Worm (Caenorhabditis elegans) whole organism, L2 larva: ENCODE measurements around the gene C04E6.8.

ENCODE experiments used
- C34F6.9 ChIP-seq: fragments of 150-350 bp; optimal IDR thresholded peaks from 2 replicates; lab custom pipeline; 2014; ENCODE audit warnings: missing biosample characterization, missing genetic modification characterization
- R02D3.7 ChIP-seq: fragments of 150-350 bp; optimal IDR thresholded peaks from 2 replicates; lab custom pipeline; 2014; ENCODE audit warnings: missing biosample characterization, missing genetic modification characterization
- Y55F3AM.14 ChIP-seq: fragments of 200-800 bp; sonication (Bioruptor generic); optimal IDR thresholded peaks from 2 replicates; lab custom pipeline; 2018; ENCODE audit warnings: mild to moderate bottlenecking, missing genetic modification characterization, missing compliant biosample characterization
- ZK546.5 ChIP-seq: sonication (generic microtip); optimal IDR thresholded peaks from 2 replicates; lab custom pipeline; 2017; ENCODE audit warnings: missing biosample characterization, missing genetic modification characterization
- alr-1 ChIP-seq: fragments of 150-350 bp; optimal IDR thresholded peaks from 2 replicates; lab custom pipeline; 2014; ENCODE audit warnings: missing biosample characterization, missing genetic modification characterization
- aly-2 ChIP-seq: fragments of 150-350 bp; optimal IDR thresholded peaks from 2 replicates; lab custom pipeline; 2014; ENCODE audit warnings: missing biosample characterization, missing genetic modification characterization
- ceh-16 ChIP-seq: fragments of 150-350 bp; optimal IDR thresholded peaks from 2 replicates; lab custom pipeline; 2014; ENCODE audit warnings: missing biosample characterization, missing genetic modification characterization
- ceh-82 ChIP-seq: fragments of 150-350 bp; optimal IDR thresholded peaks from 2 replicates; lab custom pipeline; 2014; ENCODE audit warnings: missing biosample characterization, missing genetic modification characterization
- crh-2 ChIP-seq: sonication (generic microtip); optimal IDR thresholded peaks from 2 replicates; lab custom pipeline; 2017; ENCODE audit warnings: missing biosample characterization, missing genetic modification characterization
- dmd-4 ChIP-seq: sonication (generic microtip); optimal IDR thresholded peaks from 2 replicates; lab custom pipeline; 2017; ENCODE audit warnings: missing biosample characterization, missing genetic modification characterization
- egl-27 ChIP-seq: sonication (generic microtip); optimal IDR thresholded peaks from 3 replicates; lab custom pipeline; 2017; ENCODE audit warnings: missing biosample characterization, missing genetic modification reagents, missing genetic modification characterization
- elt-1 ChIP-seq: fragments of 150-350 bp; optimal IDR thresholded peaks from 2 replicates; lab custom pipeline; 2014; ENCODE audit warnings: missing biosample characterization, missing genetic modification characterization
- elt-3 ChIP-seq: sonication (generic microtip); optimal IDR thresholded peaks from 2 replicates; lab custom pipeline; 2017; ENCODE audit warnings: missing biosample characterization, missing genetic modification characterization
- fos-1 ChIP-seq: fragments of 150-350 bp; optimal IDR thresholded peaks from 2 replicates; lab custom pipeline; 2014; ENCODE audit warnings: missing biosample characterization, missing genetic modification characterization
- gmeb-1 ChIP-seq: fragments of 150-350 bp; optimal IDR thresholded peaks from 2 replicates; lab custom pipeline; 2014; ENCODE audit warnings: missing biosample characterization, missing genetic modification characterization
- lin-11 ChIP-seq: fragments of 150-350 bp; sonication (generic microtip); optimal IDR thresholded peaks from 2 replicates; lab custom pipeline; 2014; ENCODE audit warnings: missing biosample characterization, missing genetic modification characterization, inconsistent platforms, mixed read lengths
- lin-13 ChIP-seq: fragments of 150-350 bp; optimal IDR thresholded peaks from 2 replicates; lab custom pipeline; 2014; ENCODE audit warnings: missing biosample characterization, missing genetic modification reagents, missing genetic modification characterization
- mab-5 ChIP-seq: fragments of 150-350 bp; optimal IDR thresholded peaks from 2 replicates; lab custom pipeline; 2014; ENCODE audit warnings: missing biosample characterization, missing genetic modification characterization
- mbf-1 ChIP-seq: sonication (generic microtip); optimal IDR thresholded peaks from 2 replicates; lab custom pipeline; 2017; ENCODE audit warnings: missing biosample characterization, missing genetic modification characterization
- nhr-12 ChIP-seq: fragments of 150-350 bp; optimal IDR thresholded peaks from 2 replicates; lab custom pipeline; 2014; ENCODE audit warnings: missing biosample characterization, missing genetic modification characterization
- nhr-129 ChIP-seq: fragments of 150-350 bp; optimal IDR thresholded peaks from 2 replicates; lab custom pipeline; 2014; ENCODE audit warnings: missing biosample characterization, missing genetic modification characterization
- nhr-21 ChIP-seq: fragments of 150-350 bp; optimal IDR thresholded peaks from 2 replicates; lab custom pipeline; 2014; ENCODE audit warnings: missing biosample characterization, missing genetic modification characterization
- nhr-237 ChIP-seq: fragments of 150-350 bp; optimal IDR thresholded peaks from 2 replicates; lab custom pipeline; 2014; ENCODE audit warnings: missing biosample characterization, missing genetic modification characterization
- nhr-25 ChIP-seq: fragments of 150-350 bp; sonication (generic microtip); optimal IDR thresholded peaks from 3 replicates; lab custom pipeline; 2014; ENCODE audit warnings: missing biosample characterization, missing genetic modification characterization
- nhr-6 ChIP-seq: fragments of 150-350 bp; optimal IDR thresholded peaks from 2 replicates; lab custom pipeline; 2014; ENCODE audit warnings: missing biosample characterization, missing genetic modification characterization
- nhr-77 ChIP-seq: fragments of 150-350 bp; optimal IDR thresholded peaks from 2 replicates; lab custom pipeline; 2014; ENCODE audit warnings: missing biosample characterization, missing genetic modification characterization
- peb-1 ChIP-seq: fragments of 150-350 bp; optimal IDR thresholded peaks from 2 replicates; lab custom pipeline; 2014; ENCODE audit warnings: missing biosample characterization, missing genetic modification characterization
- sem-4 ChIP-seq: fragments of 150-350 bp; optimal IDR thresholded peaks from 2 replicates; lab custom pipeline; 2014; ENCODE audit warnings: missing biosample characterization, missing genetic modification reagents, missing genetic modification characterization
- skn-1 ChIP-seq: sonication (generic microtip); optimal IDR thresholded peaks from 2 replicates; lab custom pipeline; 2017; ENCODE audit warnings: missing biosample characterization, missing genetic modification characterization
- sma-3 ChIP-seq: sonication (generic microtip); optimal IDR thresholded peaks from 2 replicates; lab custom pipeline; 2016; ENCODE audit warnings: missing genetic modification reagents, missing genetic modification characterization, missing compliant biosample characterization
- sma-9 ChIP-seq, 2 experiments: fragments of 150-350 bp in 1 of 2; sonication (generic microtip) in 1 of 2; optimal IDR thresholded peaks; 2 replicates each; lab custom pipeline; 2014 to 2016; ENCODE audit warnings: missing genetic modification characterization in 2 of 2, mild to moderate bottlenecking in 1 of 2, missing biosample characterization in 1 of 2, missing compliant biosample characterization in 1 of 2, missing genetic modification reagents in 1 of 2, moderate library complexity in 1 of 2
- snpc-4 ChIP-seq: fragments of 150-350 bp; optimal IDR thresholded peaks from 2 replicates; lab custom pipeline; 2014; ENCODE audit warnings: missing biosample characterization, missing genetic modification characterization
- unc-55 ChIP-seq: fragments of 150-350 bp; sonication (generic microtip); optimal IDR thresholded peaks from 3 replicates; lab custom pipeline; 2014; ENCODE audit warnings: missing biosample characterization, missing genetic modification reagents, missing genetic modification characterization
- unc-62 ChIP-seq: fragments of 150-350 bp; optimal IDR thresholded peaks from 2 replicates; lab custom pipeline; 2014; ENCODE audit warnings: missing biosample characterization, missing genetic modification reagents, missing genetic modification characterization
- zag-1 ChIP-seq: fragments of 150-350 bp; optimal IDR thresholded peaks from 2 replicates; lab custom pipeline; 2014; ENCODE audit warnings: missing biosample characterization, missing genetic modification characterization
- ztf-4 ChIP-seq: fragments of 150-350 bp; optimal IDR thresholded peaks from 2 replicates; lab custom pipeline; 2014; ENCODE audit warnings: missing biosample characterization, missing genetic modification characterization

C04E6.8 gene

DNA sequence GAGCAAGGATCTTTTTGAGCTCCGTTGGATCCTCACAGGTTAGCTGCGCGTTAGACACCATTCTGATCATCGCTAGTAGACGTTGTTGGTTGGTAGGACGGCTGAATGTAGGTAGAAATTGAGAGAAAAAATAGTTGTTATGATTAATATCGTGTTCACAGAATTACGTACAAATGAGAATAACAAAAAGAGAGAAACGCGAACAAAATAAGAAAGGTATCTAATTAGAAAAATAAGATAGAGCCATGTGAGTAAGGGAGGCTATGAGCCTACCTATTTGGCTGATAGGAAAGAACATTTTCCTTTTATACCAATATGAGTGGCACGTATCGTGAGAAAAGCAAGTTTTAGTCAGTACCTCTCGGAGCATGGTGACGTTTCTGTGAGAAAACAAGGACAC, at the start of gene C04E6.8:
TSS of gene C04E6.8 (minus strand) at position 101 of the 400 bp plus-strand sequence.
- TF ChIP-seq dmd-4 (tag; lab: Kevin White, UChicago): no peak
- TF ChIP-seq aly-2 (tag; lab: Kevin White, UChicago): no peak
- no peak for TF ChIP-seq skn-1
- no peak for TF ChIP-seq elt-3 (tag; lab: Kevin White, UChicago)
- no peak for TF ChIP-seq ztf-4 (tag; lab: Kevin White, UChicago)
- TF ChIP-seq zag-1 (tag; lab: Kevin White, UChicago): no peak
- TF ChIP-seq sem-4 (tag; lab: Kevin White, UChicago): no peak
- TF ChIP-seq elt-1 (tag; lab: Kevin White, UChicago): no peak

DNA sequence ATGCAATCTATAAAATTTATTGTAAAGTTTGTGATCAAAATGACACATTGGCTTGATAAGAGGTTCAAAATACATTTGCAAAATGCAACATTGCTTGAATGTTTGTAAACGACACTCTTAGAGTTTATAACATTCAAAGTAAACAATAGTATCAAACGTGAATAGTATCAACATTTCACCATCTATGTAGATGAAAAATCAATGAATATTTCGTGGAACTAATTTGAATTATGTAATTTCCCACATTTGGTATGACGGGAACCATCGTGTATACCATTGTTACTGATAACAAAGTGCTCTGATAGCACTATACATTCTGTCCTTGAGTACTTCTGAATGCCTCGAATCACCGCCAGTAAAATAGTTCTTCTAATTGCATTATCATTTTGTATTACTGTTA, 47.0 kb upstream of the C04E6.8 start, which contains the start of gene galt-1:
TSS of gene galt-1 (plus strand) at position 318 of the 400 bp plus-strand sequence.
- peak; percentile 50 for TF ChIP-seq fos-1 (tag; lab: Kevin White, UChicago)
- TF ChIP-seq lin-11 (tag; lab: Kevin White, UChicago): no peak
- TF ChIP-seq crh-2 (tag; lab: Kevin White, UChicago): peak; percentile 17
- peak; percentile 0 for TF ChIP-seq gmeb-1 (tag; lab: Kevin White, UChicago)

DNA sequence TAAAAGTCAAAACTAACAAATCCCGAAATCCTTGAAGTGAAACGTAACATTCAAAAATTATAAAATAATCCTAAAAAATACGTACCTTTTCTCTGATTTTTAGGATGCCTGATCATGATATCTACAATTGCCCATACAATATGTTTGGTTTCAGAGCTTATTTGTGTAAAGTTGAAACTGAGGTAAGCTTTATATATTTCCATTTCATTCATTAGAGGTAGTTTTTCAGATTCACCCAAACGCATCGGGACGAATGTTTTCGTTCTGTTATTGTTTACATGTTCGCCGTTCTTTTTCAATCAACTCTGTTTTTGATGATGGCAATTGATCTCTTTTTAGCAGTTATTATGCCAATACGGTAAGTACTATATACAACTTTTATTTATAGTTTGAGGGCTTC, 44.4 kb upstream of the C04E6.8 start:
- TF ChIP-seq alr-1 (no peak), nhr-77 (tag; lab: Kevin White, UChicago) (no peak), snpc-4 (tag; lab: Kevin White, UChicago) (no peak)

DNA sequence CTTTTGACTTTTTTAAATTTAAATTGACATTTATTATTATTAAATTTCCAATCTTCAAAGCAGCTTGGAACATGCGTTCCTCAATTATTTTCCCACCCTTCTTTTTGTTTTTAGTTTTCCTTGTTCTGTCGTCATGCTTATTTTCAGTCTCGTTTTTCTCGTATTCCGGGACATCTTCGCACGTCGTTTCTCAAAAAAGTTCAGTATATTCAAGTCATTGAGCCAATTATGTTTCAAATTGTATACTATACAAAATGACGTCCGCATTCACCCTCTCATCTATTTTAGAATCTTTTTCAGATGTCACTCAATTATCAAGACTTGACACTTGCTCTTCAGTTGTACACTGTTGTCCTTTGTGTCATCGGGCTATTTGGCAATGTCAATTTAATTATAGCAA, 43.7 kb upstream of the C04E6.8 start, which contains the start of gene srsx-17:
TSS of gene srsx-17 (plus strand) at position 301 of the 400 bp plus-strand sequence.
- TF ChIP-seq nhr-77 (tag; lab: Kevin White, UChicago): no peak
- no peak for TF ChIP-seq sma-3 (GFP tag; lab: Kevin White, UChicago)
- TF ChIP-seq snpc-4 (tag; lab: Kevin White, UChicago): no peak
- no peak for TF ChIP-seq C34F6.9 (tag; lab: Kevin White, UChicago)
- TF ChIP-seq elt-3 (tag; lab: Kevin White, UChicago): no peak
- TF ChIP-seq nhr-25: no peak
- no peak for TF ChIP-seq crh-2 (tag; lab: Kevin White, UChicago)
- TF ChIP-seq nhr-6 (tag; lab: Kevin White, UChicago): no peak
- no peak for TF ChIP-seq gmeb-1 (tag; lab: Kevin White, UChicago)
- no peak for TF ChIP-seq alr-1
- TF ChIP-seq skn-1: no peak
- no peak for TF ChIP-seq mab-5 (tag; lab: Kevin White, UChicago)
- TF ChIP-seq nhr-237 (tag; lab: Kevin White, UChicago): no peak
- TF ChIP-seq, all 48 proteins: peak for 0

DNA sequence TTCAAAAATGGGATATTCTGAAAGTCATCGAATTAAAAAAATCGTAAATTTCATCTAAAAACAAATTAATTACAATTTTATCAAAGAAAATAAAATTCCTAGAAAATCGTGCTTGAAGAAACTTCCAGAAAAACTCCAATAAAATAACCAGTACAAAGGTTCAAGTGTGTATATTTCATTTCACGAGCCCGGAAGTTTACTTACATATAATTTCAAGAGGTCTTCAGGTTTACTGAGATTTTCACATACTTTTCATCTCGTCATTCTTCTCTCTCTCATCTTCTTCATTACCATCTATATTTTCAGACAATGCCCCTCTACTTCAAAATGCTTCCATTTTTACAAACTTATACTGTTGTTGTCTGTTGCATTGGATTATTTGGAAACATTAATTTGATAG, 38.6 kb upstream of the C04E6.8 start, which contains the start of gene srsx-18:
TSS of gene srsx-18 (plus strand) at position 301 of the 400 bp plus-strand sequence.
- TF ChIP-seq sma-3 (GFP tag; lab: Kevin White, UChicago) (no peak), snpc-4 (tag; lab: Kevin White, UChicago) (no peak), crh-2 (tag; lab: Kevin White, UChicago) (no peak), unc-55 (GFP tag; lab: Kevin White, UChicago) (no peak), nhr-21 (tag; lab: Kevin White, UChicago) (no peak), nhr-6 (tag; lab: Kevin White, UChicago) (no peak), mab-5 (tag; lab: Kevin White, UChicago) (no peak), R02D3.7 (tag; lab: Kevin White, UChicago) (no peak), nhr-12 (tag; lab: Kevin White, UChicago) (no peak), ceh-16 (tag; lab: Kevin White, UChicago) (no peak), Y55F3AM.14 (GFP tag; lab: Kevin White, UChicago) (no peak)

DNA sequence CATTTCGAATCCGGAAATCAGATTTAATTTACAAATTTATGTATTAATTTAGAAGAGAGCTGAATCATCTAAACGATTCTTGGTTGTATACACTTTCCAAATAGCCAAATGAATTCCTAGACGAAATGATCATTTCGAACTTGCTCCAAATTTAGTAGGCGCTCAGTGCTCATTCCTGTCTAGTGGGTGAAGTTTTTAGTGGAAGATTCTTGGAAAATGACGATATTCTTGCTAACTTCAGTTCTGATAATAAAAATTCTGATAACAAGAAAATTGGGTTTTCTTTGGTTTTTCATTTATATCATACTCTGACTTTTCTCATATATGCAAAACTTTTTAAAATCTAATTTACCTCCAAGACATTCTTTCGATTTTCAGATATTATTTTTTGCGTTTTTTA, 38.1 kb upstream of the C04E6.8 start:
- TF ChIP-seq unc-55 (GFP tag; lab: Kevin White, UChicago) (no peak), egl-27 (tag; lab: Kevin White, UChicago) (no peak), ceh-82 (tag; lab: Kevin White, UChicago) (no peak), aly-2 (tag; lab: Kevin White, UChicago) (no peak), sma-9 (GFP tag; optimal IDR thresholded peaks at IDR 0.05; lab: Kevin White, UChicago) (no peak), sma-9 (tag; optimal IDR thresholded peaks at IDR 0.05; lab: Kevin White, UChicago) (no peak), unc-62 (GFP tag; lab: Kevin White, UChicago) (no peak), nhr-129 (tag; lab: Kevin White, UChicago) (no peak), snpc-4 (tag; lab: Kevin White, UChicago) (no peak), peb-1 (tag; lab: Kevin White, UChicago) (no peak), nhr-237 (tag; lab: Kevin White, UChicago) (no peak), nhr-25 (no peak), mbf-1 (tag; lab: Kevin White, UChicago) (no peak), ZK546.5 (tag; lab: Kevin White, UChicago) (no peak), lin-13 (GFP tag; lab: Kevin White, UChicago) (no peak)
